Fruit fly (Drosophila melanogaster) whole organism, adult: Measurements from ENCODE around the gene CG15506.

Experiments used
- CG12768 ChIP-seq: fragments of 200-800 bp; sonication (Bioruptor generic); optimal IDR thresholded peaks from 2 replicates; lab custom pipeline; 2017; ENCODE audit warnings: missing biosample characterization, missing genetic modification characterization, mild to moderate bottlenecking, moderate library complexity, missing genetic modification reagents
- CG14711 ChIP-seq: fragments of 200-800 bp; sonication (Bioruptor generic); optimal IDR thresholded peaks from 2 replicates; lab custom pipeline; 2018; ENCODE audit warnings: missing biosample characterization, mild to moderate bottlenecking, missing genetic modification characterization, moderate library complexity
- CG7045 ChIP-seq: fragments of 200-800 bp; sonication (Bioruptor generic); optimal IDR thresholded peaks from 2 replicates; lab custom pipeline; 2017; ENCODE audit warnings: missing biosample characterization, mild to moderate bottlenecking, missing genetic modification characterization
- CG7101 ChIP-seq: fragments of 200-800 bp; sonication (Bioruptor generic); optimal IDR thresholded peaks from 2 replicates; lab custom pipeline; 2018; ENCODE audit warnings: missing biosample characterization, mild to moderate bottlenecking, missing genetic modification characterization, moderate library complexity
- Crg-1 ChIP-seq: fragments of 200-800 bp; sonication (Bioruptor generic); optimal IDR thresholded peaks from 2 replicates; lab custom pipeline; 2016; ENCODE audit warnings: missing biosample characterization, missing genetic modification characterization
- cic ChIP-seq: fragments of 200-800 bp; sonication (Bioruptor generic); optimal IDR thresholded peaks from 2 replicates; lab custom pipeline; 2017; ENCODE audit warnings: missing biosample characterization, mild to moderate bottlenecking, missing genetic modification characterization, moderate library complexity
- kay ChIP-seq: fragments of 200-800 bp; sonication (Bioruptor generic); peaks from one replicate; lab custom pipeline; 2016; ENCODE audit warnings: missing biosample characterization, missing genetic modification characterization, borderline replicate concordance
- pad ChIP-seq: fragments of 200-800 bp; sonication (Bioruptor generic); optimal IDR thresholded peaks from 3 replicates; lab custom pipeline; 2017; ENCODE audit warnings: missing biosample characterization, missing genetic modification characterization, mild to moderate bottlenecking, moderate library complexity, missing genetic modification reagents
- tj ChIP-seq: fragments of 200-800 bp; sonication (Bioruptor generic); optimal IDR thresholded peaks from 3 replicates; lab custom pipeline; 2017; ENCODE audit warnings: missing biosample characterization, mild to moderate bottlenecking, missing genetic modification characterization, moderate library complexity
- toe ChIP-seq: fragments of 200-800 bp; sonication (Bioruptor generic); optimal IDR thresholded peaks from 2 replicates; lab custom pipeline; 2016; ENCODE audit warnings: missing biosample characterization, missing genetic modification characterization

DNA sequence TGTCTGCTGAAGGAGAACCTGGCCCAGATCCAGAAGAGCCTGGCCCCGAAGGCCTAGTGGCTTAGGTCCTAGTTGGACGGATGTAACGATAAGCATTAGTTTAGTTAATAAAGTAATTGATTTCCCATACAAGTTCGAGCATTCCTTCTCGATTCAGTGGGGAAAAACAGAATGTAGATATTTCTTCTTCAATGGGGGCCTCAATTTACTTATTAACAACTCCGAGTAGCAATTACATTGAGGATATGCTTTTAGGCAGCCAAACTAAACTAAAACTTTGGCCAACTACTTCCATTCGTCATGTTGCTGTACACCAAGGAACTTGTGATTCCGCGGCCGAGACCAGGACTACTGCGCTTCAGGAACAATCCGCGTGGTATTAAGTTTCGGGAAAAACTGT, 46.3 kb upstream of the CG15506 start, which contains the start of gene ppk19:
- TF ChIP-seq CG7045 (GFP tag; lab: Kevin White, UChicago) = no peak
- TF ChIP-seq cic (GFP tag; lab: Kevin White, UChicago) = no peak
- no peak for TF ChIP-seq toe (GFP tag; lab: Kevin White, UChicago)
- no peak for TF ChIP-seq pad (GFP tag; lab: Kevin White, UChicago)
- TF ChIP-seq CG12768 = no peak
- TF ChIP-seq Crg-1 (GFP tag; lab: Kevin White, UChicago) = no peak
- TF ChIP-seq CG14711 = no peak
- no peak for TF ChIP-seq kay (GFP tag; lab: Kevin White, UChicago)
- TF ChIP-seq tj = no peak
- no peak for TF ChIP-seq CG7101 (tag; lab: Kevin White, UChicago)
